Worm (Caenorhabditis elegans): Measurements from ENCODE around the gene F17H10.2.

F17H10.2 gene

DNA sequence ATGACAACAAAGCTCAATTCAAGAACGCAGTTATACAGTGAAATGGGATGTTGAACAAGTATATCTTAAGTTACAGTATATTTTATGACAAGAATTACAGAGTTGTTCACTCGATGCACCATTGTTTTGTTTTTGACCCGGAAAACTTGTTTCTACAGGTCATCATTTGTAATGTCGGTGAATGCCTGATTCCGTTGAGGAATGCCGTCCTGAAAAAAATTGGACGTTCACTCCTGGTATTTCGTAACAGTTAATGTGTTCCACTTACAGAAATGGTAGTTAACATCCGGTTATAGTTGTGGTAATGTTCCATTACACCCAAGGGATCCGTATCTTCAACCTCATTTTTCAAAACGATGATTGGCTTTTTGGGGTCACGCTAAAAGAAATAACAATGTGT lies 2.8 kb downstream of the F17H10.2 start:
- TF ChIP-seq unc-62 (GFP tag; optimal IDR thresholded peaks at IDR 0.05) = no peak

ce11 chrX:13119900-13120299 lies 6.3 kb downstream of the F17H10.2 start:
- TF ChIP-seq unc-62 (GFP tag; optimal IDR thresholded peaks at IDR 0.05) = no peak

DNA sequence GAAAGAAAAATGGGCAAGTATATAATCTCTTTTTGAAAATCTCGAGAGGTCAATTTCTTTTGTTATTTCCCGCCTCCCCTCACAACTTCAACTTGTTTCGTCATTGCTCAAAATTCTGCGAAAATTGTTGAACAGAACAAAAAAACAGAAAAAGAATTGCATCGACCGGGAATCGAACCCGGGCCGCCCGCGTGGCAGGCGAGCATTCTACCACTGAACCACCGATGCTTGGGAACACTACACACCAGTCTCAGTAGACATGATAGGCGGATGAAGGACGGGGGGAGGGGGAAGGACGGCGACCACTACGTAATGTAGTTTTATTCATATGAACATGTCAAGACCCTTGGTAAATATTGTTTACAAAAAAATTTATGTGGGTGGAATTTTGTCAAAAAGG lies 7.5 kb downstream of the F17H10.2 start:
- TF ChIP-seq unc-62 (GFP tag; optimal IDR thresholded peaks at IDR 0.05) = no peak

- no peak for TF ChIP-seq unc-62 (GFP tag; optimal IDR thresholded peaks at IDR 0.05)
Measured at ce11 chrX:13122191-13122590, 8.6 kb downstream of the F17H10.2 start, which contains the start of gene snx-17. snx-17 (minus strand) TSS chrX:13122291.

ce11 chrX:13126420-13126819 lies 12.8 kb downstream of the F17H10.2 start, which contains the start of gene F17H10.4:
F17H10.4 (minus strand) TSS chrX:13126520.
- TF ChIP-seq unc-62 (GFP tag; optimal IDR thresholded peaks at IDR 0.05) = no peak

ce11 chrX:13129949-13130348 lies 16.4 kb downstream of the F17H10.2 start, which contains the start of gene spin-3:
spin-3 (plus strand) TSS chrX:13130249.
- no peak for TF ChIP-seq unc-62 (GFP tag; optimal IDR thresholded peaks at IDR 0.05)

DNA sequence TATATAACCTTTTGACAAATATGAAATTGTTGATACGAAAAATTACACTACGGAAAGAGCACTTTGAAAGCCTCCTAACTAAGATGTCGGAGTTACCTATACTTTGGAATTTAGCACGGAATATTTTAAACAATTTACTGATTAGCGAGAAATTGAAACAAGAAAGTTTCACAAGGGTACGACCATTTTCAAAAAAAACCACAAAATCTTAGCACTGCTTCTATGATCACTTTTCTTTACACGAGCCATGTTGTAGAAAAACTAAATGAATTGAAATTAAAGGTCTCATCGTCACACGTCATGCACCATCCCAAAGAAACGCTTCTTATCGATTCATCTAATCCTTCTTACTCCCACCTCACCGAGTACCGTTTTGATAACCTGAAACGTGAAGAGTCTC lies 21.2 kb downstream of the F17H10.2 start, which contains the start of gene F09A5.2:
Gene F09A5.2 (plus strand): TSS at position 301 of the 400 bp plus-strand sequence.
- TF ChIP-seq unc-62 (GFP tag; optimal IDR thresholded peaks at IDR 0.05) = no peak

DNA sequence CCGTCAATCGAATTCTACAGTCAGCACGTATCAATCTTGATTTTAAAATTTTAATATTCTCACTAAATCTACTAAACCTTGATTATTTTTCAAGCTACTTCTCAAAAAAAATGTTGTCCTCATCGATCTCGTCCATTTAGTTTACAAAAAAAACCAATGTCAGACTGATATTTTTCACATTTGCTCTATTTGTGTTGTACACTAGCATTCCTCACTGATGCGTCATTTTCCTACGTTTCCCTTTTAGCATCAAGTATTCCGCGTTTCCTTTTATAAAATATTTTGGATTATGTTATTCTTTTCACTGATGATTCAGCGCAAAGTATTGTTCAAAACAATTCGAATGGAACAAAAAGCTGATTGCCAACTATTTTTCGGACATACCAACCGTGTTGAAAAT lies 25.9 kb downstream of the F17H10.2 start, which contains the start of gene ttr-34:
Gene ttr-34 (plus strand): TSS at position 301 of the 400 bp plus-strand sequence.
- TF ChIP-seq unc-62 (GFP tag; optimal IDR thresholded peaks at IDR 0.05) = no peak

DNA sequence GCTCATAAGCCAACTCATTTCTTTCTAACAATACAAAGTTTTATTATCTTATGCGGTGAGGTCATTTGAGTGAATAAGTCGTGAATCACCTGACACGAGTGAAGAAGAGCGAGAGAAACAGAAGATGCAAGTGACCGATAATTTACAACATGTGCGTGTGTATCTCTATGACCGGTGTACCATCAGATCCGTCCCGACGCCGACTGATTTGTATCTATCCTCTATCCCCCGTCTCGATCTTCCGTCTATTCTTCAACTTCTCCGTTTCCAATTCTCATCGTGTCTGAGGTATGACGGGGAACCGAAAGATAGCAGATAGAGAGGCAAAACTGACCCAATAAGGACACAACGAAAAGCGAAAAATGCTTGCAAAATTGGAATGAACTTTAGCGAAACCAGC lies 27.9 kb downstream of the F17H10.2 start, which contains the start of gene F09A5.3:
Gene F09A5.3 (plus strand): TSS at position 162 of the 400 bp plus-strand sequence.
- no peak for TF ChIP-seq unc-62 (GFP tag; optimal IDR thresholded peaks at IDR 0.05)

ce11 chrX:13143236-13143635 lies 29.7 kb downstream of the F17H10.2 start:
- no peak for TF ChIP-seq unc-62 (GFP tag; optimal IDR thresholded peaks at IDR 0.05)

ce11 chrX:13143762-13144732 lies 30.5 kb downstream of the F17H10.2 start:
- TF ChIP-seq unc-62 (GFP tag; optimal IDR thresholded peaks at IDR 0.05) = no peak

DNA sequence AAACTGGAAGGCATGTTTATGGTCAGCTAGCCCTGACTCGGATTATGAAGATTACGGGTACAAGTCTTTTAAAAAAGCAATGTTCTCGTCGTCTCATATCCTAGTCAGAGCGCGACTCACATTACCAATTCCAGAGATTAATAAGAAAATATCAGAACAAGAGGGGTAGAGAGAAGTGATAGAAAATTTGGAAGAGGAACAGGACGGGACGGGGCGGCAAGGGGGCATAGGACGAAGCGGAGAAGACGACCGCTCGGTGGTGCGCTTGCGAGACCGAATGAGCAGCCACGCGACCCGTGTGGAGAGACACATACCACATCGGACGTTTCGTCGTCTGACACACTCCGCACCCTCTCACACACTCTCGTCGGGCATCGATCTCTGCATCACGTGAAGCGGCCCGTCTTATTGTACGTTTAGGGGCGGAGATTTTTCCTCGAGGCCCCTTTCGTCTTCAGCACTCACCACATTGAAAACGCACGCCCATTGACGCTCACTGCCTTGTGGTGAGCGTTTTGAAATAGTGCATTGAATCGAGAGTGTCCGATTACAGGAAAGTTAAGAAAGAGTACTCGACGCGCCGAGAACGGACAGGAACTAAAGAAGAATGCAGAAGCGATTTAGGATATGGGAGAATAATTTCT lies 31.5 kb downstream of the F17H10.2 start:
- TF ChIP-seq unc-62 (GFP tag; optimal IDR thresholded peaks at IDR 0.05) = peak; percentile 15

DNA sequence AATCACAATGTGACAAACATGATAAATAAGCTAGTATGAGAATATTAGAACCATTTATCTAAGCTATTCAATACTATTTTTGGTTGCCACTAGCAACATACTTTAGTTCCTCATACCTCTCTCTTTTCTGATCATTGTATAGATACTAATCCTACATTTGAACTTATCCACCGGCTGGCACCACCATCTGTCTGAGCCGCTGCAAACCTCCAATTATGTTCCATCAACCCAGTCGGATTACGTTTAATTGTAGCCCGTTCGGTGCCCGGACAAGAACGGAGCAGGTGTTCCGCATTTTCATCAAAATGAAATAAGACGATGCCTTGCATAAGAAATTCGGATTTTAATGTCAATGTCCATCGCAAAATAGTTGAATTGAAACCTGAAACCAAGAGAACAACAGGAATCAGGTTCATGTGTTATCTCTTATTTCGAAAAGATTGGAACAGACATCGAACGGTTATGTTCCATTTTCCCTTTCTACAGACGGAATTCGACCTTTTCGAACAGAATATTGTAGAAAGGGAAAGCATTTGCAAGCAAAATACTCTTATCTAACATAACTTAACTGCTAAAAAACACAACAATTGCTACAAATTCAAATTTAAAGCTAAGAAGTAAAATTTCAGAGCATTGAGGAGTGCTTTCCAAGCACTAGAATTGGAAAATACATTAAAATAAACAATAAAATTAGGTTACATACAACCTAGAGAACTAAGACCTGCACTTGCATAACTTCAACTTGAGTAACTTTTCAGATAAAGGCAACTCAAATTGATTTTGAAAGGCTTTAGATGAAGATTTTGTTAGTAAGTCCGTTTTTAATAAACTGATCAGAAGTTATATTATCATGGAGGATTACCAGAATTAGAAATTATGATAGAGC lies 32.7 kb downstream of the F17H10.2 start:
- no peak for TF ChIP-seq unc-62 (GFP tag; optimal IDR thresholded peaks at IDR 0.05)

DNA sequence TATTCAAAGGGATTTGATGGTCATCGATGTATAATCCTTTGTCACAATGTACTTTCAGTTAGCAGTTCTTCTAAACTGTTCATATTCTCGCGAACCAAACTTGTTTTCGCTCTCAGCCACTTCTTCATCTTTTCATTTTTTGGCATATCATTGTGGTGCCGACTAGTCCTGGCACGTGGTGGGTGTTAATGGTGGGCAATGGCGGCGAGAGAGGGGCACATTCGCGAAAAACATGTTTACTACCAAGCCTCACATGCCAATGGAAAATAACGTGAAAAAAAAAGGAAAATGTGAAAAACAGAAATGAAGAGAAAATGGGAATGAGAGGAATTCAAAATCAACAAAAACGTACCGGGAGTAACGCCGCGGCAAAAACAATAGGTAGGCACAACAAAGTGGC lies 33.5 kb downstream of the F17H10.2 start:
- no peak for TF ChIP-seq unc-62 (GFP tag; optimal IDR thresholded peaks at IDR 0.05)

DNA sequence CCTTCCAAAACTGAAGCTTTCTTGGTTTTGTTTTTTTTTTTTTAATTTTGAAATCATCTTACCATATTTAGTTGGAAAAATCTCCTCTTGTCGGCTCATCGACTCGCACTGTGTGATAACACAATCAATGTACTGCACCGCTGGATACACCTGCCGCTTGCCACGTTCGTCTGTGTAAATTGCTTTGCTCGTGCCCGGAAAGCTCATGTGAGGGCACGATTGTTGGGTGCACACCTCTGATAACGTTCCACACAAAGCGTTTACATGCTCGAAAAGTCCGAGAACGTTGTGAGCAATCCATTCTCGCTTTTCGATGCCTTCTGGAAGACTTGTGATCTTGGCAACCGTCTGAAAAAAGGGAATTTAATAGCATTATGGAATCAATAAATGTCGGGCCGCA lies 40.9 kb downstream of the F17H10.2 start:
- no peak for TF ChIP-seq unc-62 (GFP tag; optimal IDR thresholded peaks at IDR 0.05)
